Worm (Caenorhabditis elegans) whole organism, L1 larva: ENCODE data around the gene kup-1.

Experiments used
- aly-2 ChIP-seq: fragments of 150-350 bp; optimal IDR thresholded peaks from 2 replicates; lab custom pipeline; 2014; ENCODE audit warnings: missing biosample characterization, missing genetic modification characterization
- ama-1 ChIP-seq: fragments of 150-350 bp; optimal IDR thresholded peaks from 2 replicates; lab custom pipeline; 2014
- ceh-82 ChIP-seq, 3 experiments: fragments of 150-350 bp in 1 of 3; sonication (generic microtip) in 2 of 3; optimal IDR thresholded peaks; 2 replicates each; lab custom pipeline; 2014 to 2017; ENCODE audit warnings: missing biosample characterization in 3 of 3, missing genetic modification characterization in 3 of 3
- efl-1 ChIP-seq, 4 experiments: fragments of 150-350 bp; optimal IDR thresholded peaks in 3 of 4; peaks in 1 of 4; 1 replicate in 1 of 4; 2 replicates in 3 of 4; lab custom pipeline; 2014; ENCODE audit warnings: missing biosample characterization in 2 of 4, missing genetic modification characterization in 2 of 4, missing genetic modification reagents in 2 of 4
- fos-1 ChIP-seq: fragments of 150-350 bp; optimal IDR thresholded peaks from 2 replicates; lab custom pipeline; 2014; ENCODE audit warnings: missing biosample characterization, missing genetic modification characterization
- hpl-2 ChIP-seq: fragments of 150-350 bp; optimal IDR thresholded peaks from 2 replicates; lab custom pipeline; 2014; ENCODE audit warnings: missing biosample characterization, missing genetic modification reagents, missing genetic modification characterization
- mdl-1 ChIP-seq, 2 experiments: fragments of 150-350 bp; optimal IDR thresholded peaks; 2 replicates each; lab custom pipeline; 2014 to 2017; ENCODE audit warnings: missing biosample characterization in 2 of 2, missing genetic modification characterization in 2 of 2, inconsistent platforms in 1 of 2
- nhr-237 ChIP-seq: fragments of 150-350 bp; optimal IDR thresholded peaks from 2 replicates; lab custom pipeline; 2014; ENCODE audit warnings: missing biosample characterization, missing genetic modification characterization
- nhr-28 ChIP-seq: fragments of 150-350 bp; optimal IDR thresholded peaks from 2 replicates; lab custom pipeline; 2014; ENCODE audit warnings: missing biosample characterization, missing genetic modification characterization
- nhr-76 ChIP-seq: sonication (generic microtip); optimal IDR thresholded peaks from 2 replicates; lab custom pipeline; 2017; ENCODE audit warnings: missing biosample characterization, missing genetic modification characterization
- unc-62 ChIP-seq: fragments of 150-350 bp; optimal IDR thresholded peaks from 2 replicates; lab custom pipeline; 2014; ENCODE audit warnings: missing biosample characterization, missing genetic modification reagents, missing genetic modification characterization

- no peak for TF ChIP-seq hpl-2 (GFP tag; lab: Kevin White, UChicago)
- TF ChIP-seq fos-1 (tag; lab: Kevin White, UChicago), result no peak
- TF ChIP-seq ama-1, result no peak
- no peak for TF ChIP-seq nhr-28 (tag; lab: Kevin White, UChicago)
- no peak for TF ChIP-seq ceh-82 (tag; optimal IDR thresholded peaks at IDR 0.05; lab: Kevin White, UChicago)
- no peak for TF ChIP-seq aly-2 (tag; lab: Kevin White, UChicago)
- no peak for TF ChIP-seq efl-1 (optimal IDR thresholded peaks at IDR 0.05; lab: Kevin White, UChicago)
- no peak for TF ChIP-seq efl-1 (GFP tag; optimal IDR thresholded peaks at IDR 0.05 in 1 of 2; lab: Kevin White, UChicago)
- TF ChIP-seq nhr-237 (tag; lab: Kevin White, UChicago), result no peak
- no peak for TF ChIP-seq nhr-76 (tag; lab: Kevin White, UChicago)
- no peak for TF ChIP-seq mdl-1 (tag; optimal IDR thresholded peaks at IDR 0.05; lab: Kevin White, UChicago)
- no peak for TF ChIP-seq unc-62 (GFP tag; lab: Kevin White, UChicago)
Observed at ce11 chrV:12032060-12032459, 8.6 kb downstream of the kup-1 start, which contains the start of gene pkc-1.
